Worm (Caenorhabditis elegans): ENCODE results near the gene praf-3.

DNA sequence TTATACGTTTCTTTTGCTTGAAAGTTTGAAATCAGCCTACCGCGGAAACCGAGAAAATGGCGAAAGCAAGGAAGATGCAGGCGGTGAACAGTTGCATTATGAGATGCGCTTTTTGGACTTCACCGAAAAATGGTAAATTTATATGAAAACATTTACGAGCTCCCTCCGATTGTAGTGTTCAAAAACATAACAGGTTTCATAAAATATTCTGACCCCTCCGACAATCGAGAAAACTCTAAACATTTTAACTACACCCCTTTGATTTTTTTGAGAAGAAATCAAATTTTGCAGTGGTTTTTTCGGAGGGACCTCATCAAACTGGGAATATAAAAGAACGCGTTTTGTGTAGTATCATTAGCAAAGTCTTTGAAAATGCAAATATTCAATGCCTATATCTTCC, 32.7 kb upstream of the praf-3 start, which contains the start of the genes F17E9.18 and F17E9.15:
- TF ChIP-seq ztf-11 (tag; optimal IDR thresholded peaks at IDR 0.05) (no peak), snpc-4 (tag; optimal IDR thresholded peaks at IDR 0.05) (no peak), nhr-76 (tag; optimal IDR thresholded peaks at IDR 0.05) (no peak)
